Worm (Caenorhabditis elegans): ENCODE measurements around the gene str-81.

str-81 gene

ce11 chrV:19203299-19203698 is 47.6 kb downstream of the str-81 start, which contains the start of gene Y39B6A.1:
Gene Y39B6A.1 (minus strand): TSS chrV:19203607.
- TF ChIP-seq him-1 (tag; optimal IDR thresholded peaks at IDR 0.05) (no peak), dao-5 (tag; optimal IDR thresholded peaks at IDR 0.05) (no peak), W03F9.2 (tag; optimal IDR thresholded peaks at IDR 0.05) (no peak)

ce11 chrV:19202800-19203199 is 48.1 kb downstream of the str-81 start:
- TF ChIP-seq W03F9.2 (tag; optimal IDR thresholded peaks at IDR 0.05): no peak
- TF ChIP-seq dao-5 (tag; optimal IDR thresholded peaks at IDR 0.05): no peak
- no peak for TF ChIP-seq him-1 (tag; optimal IDR thresholded peaks at IDR 0.05)

- no peak for TF ChIP-seq W03F9.2 (tag; optimal IDR thresholded peaks at IDR 0.05)
- TF ChIP-seq dao-5 (tag; optimal IDR thresholded peaks at IDR 0.05): no peak
- TF ChIP-seq him-1 (tag; optimal IDR thresholded peaks at IDR 0.05): no peak
Measured at ce11 chrV:19201190-19201589, 49.7 kb downstream of the str-81 start.

- TF ChIP-seq W03F9.2 (tag; optimal IDR thresholded peaks at IDR 0.05): no peak
- no peak for TF ChIP-seq him-1 (tag; optimal IDR thresholded peaks at IDR 0.05)
- TF ChIP-seq dao-5 (tag; optimal IDR thresholded peaks at IDR 0.05): no peak
Measured at ce11 chrV:19189963-19190597, 60.8 kb downstream of the str-81 start, which contains the start of the genes Y39B6A.3 and pph-5. Gene Y39B6A.3 (minus strand): TSS chrV:19190013. Gene pph-5 (plus strand): TSS chrV:19190547.

ce11 chrV:19181684-19182083 is 69.2 kb downstream of the str-81 start:
- no peak for TF ChIP-seq W03F9.2 (tag; optimal IDR thresholded peaks at IDR 0.05)
- TF ChIP-seq dao-5 (tag; optimal IDR thresholded peaks at IDR 0.05): no peak
- no peak for TF ChIP-seq him-1 (tag; optimal IDR thresholded peaks at IDR 0.05)

- no peak for TF ChIP-seq him-1 (tag; optimal IDR thresholded peaks at IDR 0.05)
- no peak for TF ChIP-seq W03F9.2 (tag; optimal IDR thresholded peaks at IDR 0.05)
- TF ChIP-seq dao-5 (tag; optimal IDR thresholded peaks at IDR 0.05): no peak
Measured at ce11 chrV:19178896-19179295, 72.0 kb downstream of the str-81 start.

ce11 chrV:19177804-19178203 is 73.1 kb downstream of the str-81 start:
- TF ChIP-seq dao-5 (tag; optimal IDR thresholded peaks at IDR 0.05) (no peak), him-1 (tag; optimal IDR thresholded peaks at IDR 0.05) (no peak), W03F9.2 (tag; optimal IDR thresholded peaks at IDR 0.05) (no peak)

DNA sequence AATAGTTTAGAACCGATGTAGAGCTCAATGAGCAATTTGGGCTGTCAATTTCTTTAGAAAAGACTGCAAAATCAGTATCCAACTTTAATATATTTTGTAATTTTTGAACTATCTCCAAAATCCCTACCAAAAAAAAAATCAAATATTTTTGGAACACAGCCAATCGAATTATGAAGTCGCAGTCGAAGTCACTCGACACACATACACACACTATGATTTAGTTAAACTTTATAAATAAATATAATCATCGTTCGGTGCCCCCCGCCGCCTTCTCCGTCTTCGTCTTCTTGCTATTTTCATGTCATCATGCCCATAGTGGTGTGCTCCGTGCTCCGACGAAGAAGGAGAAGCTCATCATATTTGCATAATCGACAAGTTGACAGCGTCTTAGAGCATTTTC is 73.8 kb downstream of the str-81 start:
- TF ChIP-seq him-1 (tag; optimal IDR thresholded peaks at IDR 0.05): no peak
- no peak for TF ChIP-seq W03F9.2 (tag; optimal IDR thresholded peaks at IDR 0.05)
- no peak for TF ChIP-seq dao-5 (tag; optimal IDR thresholded peaks at IDR 0.05)

DNA sequence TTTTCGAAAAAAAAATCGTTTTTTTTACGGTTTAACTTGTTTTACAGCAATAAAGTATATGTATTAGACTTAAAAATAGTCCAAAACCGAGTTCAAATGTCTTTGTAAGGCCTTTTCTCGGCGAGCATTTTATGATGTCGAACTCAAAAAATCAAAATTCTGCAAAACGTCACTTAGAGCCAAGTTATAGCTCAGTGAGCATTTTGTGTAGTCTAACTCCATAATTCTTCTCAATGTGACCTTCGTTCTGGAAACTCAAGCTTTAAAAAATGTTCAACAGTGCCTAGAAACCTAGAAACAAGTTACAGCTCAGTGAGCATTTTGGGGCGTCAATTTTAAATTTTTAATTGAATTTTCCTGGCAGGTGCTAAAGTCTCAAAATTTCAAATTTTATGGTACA is 75.2 kb downstream of the str-81 start:
- TF ChIP-seq dao-5 (tag; optimal IDR thresholded peaks at IDR 0.05) (no peak), him-1 (tag; optimal IDR thresholded peaks at IDR 0.05) (no peak), W03F9.2 (tag; optimal IDR thresholded peaks at IDR 0.05) (no peak)

Measured in whole organism, L4/young adult.